Worm (Caenorhabditis elegans) whole organism, L2 larva: ENCODE results near the gene map-2.

ENCODE experiments used
- C34F6.9 ChIP-seq: fragments of 150-350 bp; optimal IDR thresholded peaks from 2 replicates; lab custom pipeline; 2014; ENCODE audit warnings: missing biosample characterization, missing genetic modification characterization
- F13H6.1 ChIP-seq: sonication (generic microtip); optimal IDR thresholded peaks from 2 replicates; lab custom pipeline; 2016; ENCODE audit warnings: missing genetic modification characterization, missing compliant biosample characterization
- R02D3.7 ChIP-seq: fragments of 150-350 bp; optimal IDR thresholded peaks from 2 replicates; lab custom pipeline; 2014; ENCODE audit warnings: missing biosample characterization, missing genetic modification characterization
- ZK546.5 ChIP-seq: sonication (generic microtip); optimal IDR thresholded peaks from 2 replicates; lab custom pipeline; 2017; ENCODE audit warnings: missing biosample characterization, missing genetic modification characterization
- alr-1 ChIP-seq: fragments of 150-350 bp; optimal IDR thresholded peaks from 2 replicates; lab custom pipeline; 2014; ENCODE audit warnings: missing biosample characterization, missing genetic modification characterization
- aly-2 ChIP-seq: fragments of 150-350 bp; optimal IDR thresholded peaks from 2 replicates; lab custom pipeline; 2014; ENCODE audit warnings: missing biosample characterization, missing genetic modification characterization
- blmp-1 ChIP-seq: sonication (generic microtip); optimal IDR thresholded peaks from 2 replicates; lab custom pipeline; 2017; ENCODE audit warnings: missing genetic modification characterization, mild to moderate bottlenecking, missing compliant biosample characterization, antibody characterized with exemption, moderate library complexity; ENCODE audit not compliant: insufficient read depth
- ceh-16 ChIP-seq: fragments of 150-350 bp; optimal IDR thresholded peaks from 2 replicates; lab custom pipeline; 2014; ENCODE audit warnings: missing biosample characterization, missing genetic modification characterization
- ceh-82 ChIP-seq: fragments of 150-350 bp; optimal IDR thresholded peaks from 2 replicates; lab custom pipeline; 2014; ENCODE audit warnings: missing biosample characterization, missing genetic modification characterization
- crh-2 ChIP-seq: sonication (generic microtip); optimal IDR thresholded peaks from 2 replicates; lab custom pipeline; 2017; ENCODE audit warnings: missing biosample characterization, missing genetic modification characterization
- dmd-4 ChIP-seq: sonication (generic microtip); optimal IDR thresholded peaks from 2 replicates; lab custom pipeline; 2017; ENCODE audit warnings: missing biosample characterization, missing genetic modification characterization
- egl-27 ChIP-seq: sonication (generic microtip); optimal IDR thresholded peaks from 3 replicates; lab custom pipeline; 2017; ENCODE audit warnings: missing biosample characterization, missing genetic modification reagents, missing genetic modification characterization
- elt-3 ChIP-seq: sonication (generic microtip); optimal IDR thresholded peaks from 2 replicates; lab custom pipeline; 2017; ENCODE audit warnings: missing biosample characterization, missing genetic modification characterization
- gmeb-1 ChIP-seq: fragments of 150-350 bp; optimal IDR thresholded peaks from 2 replicates; lab custom pipeline; 2014; ENCODE audit warnings: missing biosample characterization, missing genetic modification characterization
- lin-11 ChIP-seq: fragments of 150-350 bp; sonication (generic microtip); optimal IDR thresholded peaks from 2 replicates; lab custom pipeline; 2014; ENCODE audit warnings: missing biosample characterization, missing genetic modification characterization, inconsistent platforms, mixed read lengths
- lin-13 ChIP-seq: fragments of 150-350 bp; optimal IDR thresholded peaks from 2 replicates; lab custom pipeline; 2014; ENCODE audit warnings: missing biosample characterization, missing genetic modification reagents, missing genetic modification characterization
- lin-39 ChIP-seq: fragments of 150-350 bp; optimal IDR thresholded peaks from 2 replicates; lab custom pipeline; 2014; ENCODE audit warnings: missing biosample characterization, missing genetic modification reagents, missing genetic modification characterization
- lsy-2 ChIP-seq, 2 experiments: fragments of 150-350 bp in 1 of 2; sonication (generic microtip) in 1 of 2; optimal IDR thresholded peaks; 2 replicates each; lab custom pipeline; 2014 to 2017; ENCODE audit warnings: missing biosample characterization in 2 of 2, missing genetic modification characterization in 2 of 2
- mab-5 ChIP-seq: fragments of 150-350 bp; optimal IDR thresholded peaks from 2 replicates; lab custom pipeline; 2014; ENCODE audit warnings: missing biosample characterization, missing genetic modification characterization
- mbf-1 ChIP-seq: sonication (generic microtip); optimal IDR thresholded peaks from 2 replicates; lab custom pipeline; 2017; ENCODE audit warnings: missing biosample characterization, missing genetic modification characterization
- mdl-1 ChIP-seq, 2 experiments: fragments of 150-350 bp in 1 of 2; sonication (generic microtip) in 1 of 2; optimal IDR thresholded peaks; 2 replicates each; lab custom pipeline; 2017; ENCODE audit warnings: missing biosample characterization in 2 of 2, missing genetic modification characterization in 2 of 2
- nhr-10 ChIP-seq: sonication (generic microtip); optimal IDR thresholded peaks from 2 replicates; lab custom pipeline; 2017; ENCODE audit warnings: missing biosample characterization, missing genetic modification characterization
- nhr-11 ChIP-seq: fragments of 150-350 bp; optimal IDR thresholded peaks from 2 replicates; lab custom pipeline; 2014; ENCODE audit warnings: missing biosample characterization, missing genetic modification characterization
- nhr-12 ChIP-seq: fragments of 150-350 bp; optimal IDR thresholded peaks from 2 replicates; lab custom pipeline; 2014; ENCODE audit warnings: missing biosample characterization, missing genetic modification characterization
- nhr-129 ChIP-seq: fragments of 150-350 bp; optimal IDR thresholded peaks from 2 replicates; lab custom pipeline; 2014; ENCODE audit warnings: missing biosample characterization, missing genetic modification characterization
- nhr-23 ChIP-seq: fragments of 150-350 bp; optimal IDR thresholded peaks from 2 replicates; lab custom pipeline; 2014; ENCODE audit warnings: missing biosample characterization, missing genetic modification reagents, missing genetic modification characterization
- nhr-237 ChIP-seq: fragments of 150-350 bp; optimal IDR thresholded peaks from 2 replicates; lab custom pipeline; 2014; ENCODE audit warnings: missing biosample characterization, missing genetic modification characterization
- nhr-25 ChIP-seq: fragments of 150-350 bp; sonication (generic microtip); optimal IDR thresholded peaks from 3 replicates; lab custom pipeline; 2014; ENCODE audit warnings: missing biosample characterization, missing genetic modification characterization
- nhr-6 ChIP-seq: fragments of 150-350 bp; optimal IDR thresholded peaks from 2 replicates; lab custom pipeline; 2014; ENCODE audit warnings: missing biosample characterization, missing genetic modification characterization
- nhr-77 ChIP-seq: fragments of 150-350 bp; optimal IDR thresholded peaks from 2 replicates; lab custom pipeline; 2014; ENCODE audit warnings: missing biosample characterization, missing genetic modification characterization
- peb-1 ChIP-seq: fragments of 150-350 bp; optimal IDR thresholded peaks from 2 replicates; lab custom pipeline; 2014; ENCODE audit warnings: missing biosample characterization, missing genetic modification characterization
- sem-4 ChIP-seq: fragments of 150-350 bp; optimal IDR thresholded peaks from 2 replicates; lab custom pipeline; 2014; ENCODE audit warnings: missing biosample characterization, missing genetic modification reagents, missing genetic modification characterization
- skn-1 ChIP-seq: sonication (generic microtip); optimal IDR thresholded peaks from 2 replicates; lab custom pipeline; 2017; ENCODE audit warnings: missing biosample characterization, missing genetic modification characterization
- sma-3 ChIP-seq: sonication (generic microtip); optimal IDR thresholded peaks from 2 replicates; lab custom pipeline; 2016; ENCODE audit warnings: missing genetic modification reagents, missing genetic modification characterization, missing compliant biosample characterization
- sma-9 ChIP-seq, 2 experiments: fragments of 150-350 bp in 1 of 2; sonication (generic microtip) in 1 of 2; optimal IDR thresholded peaks; 2 replicates each; lab custom pipeline; 2014 to 2016; ENCODE audit warnings: missing genetic modification characterization in 2 of 2, mild to moderate bottlenecking in 1 of 2, missing biosample characterization in 1 of 2, missing compliant biosample characterization in 1 of 2, missing genetic modification reagents in 1 of 2, moderate library complexity in 1 of 2
- snpc-4 ChIP-seq: fragments of 150-350 bp; optimal IDR thresholded peaks from 2 replicates; lab custom pipeline; 2014; ENCODE audit warnings: missing biosample characterization, missing genetic modification characterization
- unc-55 ChIP-seq: fragments of 150-350 bp; sonication (generic microtip); optimal IDR thresholded peaks from 3 replicates; lab custom pipeline; 2014; ENCODE audit warnings: missing biosample characterization, missing genetic modification reagents, missing genetic modification characterization
- unc-62 ChIP-seq: fragments of 150-350 bp; optimal IDR thresholded peaks from 2 replicates; lab custom pipeline; 2014; ENCODE audit warnings: missing biosample characterization, missing genetic modification reagents, missing genetic modification characterization
- zag-1 ChIP-seq: fragments of 150-350 bp; optimal IDR thresholded peaks from 2 replicates; lab custom pipeline; 2014; ENCODE audit warnings: missing biosample characterization, missing genetic modification characterization
- ztf-1 ChIP-seq: fragments of 200-800 bp; sonication (Bioruptor generic); conservative IDR thresholded peaks from 2 replicates; pipeline ENCODE4 v1.3.6; 2022; ENCODE audit warnings: missing genetic modification characterization, missing compliant biosample characterization
- ztf-11 ChIP-seq: sonication (generic microtip); optimal IDR thresholded peaks from 2 replicates; lab custom pipeline; 2017; ENCODE audit warnings: missing biosample characterization, missing genetic modification characterization
- ztf-4 ChIP-seq: fragments of 150-350 bp; optimal IDR thresholded peaks from 2 replicates; lab custom pipeline; 2014; ENCODE audit warnings: missing biosample characterization, missing genetic modification characterization

Gene map-2

DNA sequence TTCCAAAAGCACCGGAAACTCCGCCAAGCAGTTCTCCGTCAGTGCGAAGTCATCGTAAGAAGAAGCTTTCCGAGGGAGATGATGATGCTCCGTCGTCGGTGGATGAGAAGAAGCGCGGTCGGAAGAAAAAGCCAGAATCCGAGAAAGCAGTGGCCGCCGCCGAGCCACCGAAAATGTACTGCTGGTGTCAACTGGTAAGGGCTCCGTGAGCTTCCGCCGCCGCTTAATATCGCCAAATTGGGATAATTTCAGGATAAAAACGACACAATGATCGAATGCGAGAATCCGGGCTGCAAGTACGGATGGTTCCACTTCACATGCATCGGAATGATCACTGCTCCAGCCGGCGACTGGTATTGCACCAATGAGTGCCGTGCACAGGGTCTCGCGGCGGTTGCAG, 10.2 kb upstream of the map-2 start:
- TF ChIP-seq F13H6.1 (tag; lab: Kevin White, UChicago) (no peak), lin-13 (no peak), sma-9 (GFP tag; optimal IDR thresholded peaks at IDR 0.05; lab: Kevin White, UChicago) (no peak), sma-9 (tag; optimal IDR thresholded peaks at IDR 0.05; lab: Kevin White, UChicago) (no peak), nhr-6 (tag; lab: Kevin White, UChicago) (no peak), nhr-12 (tag; lab: Kevin White, UChicago) (no peak), mbf-1 (tag; lab: Kevin White, UChicago) (no peak), nhr-237 (no peak), nhr-11 (tag; lab: Kevin White, UChicago) (no peak), aly-2 (tag; lab: Kevin White, UChicago) (no peak)

DNA sequence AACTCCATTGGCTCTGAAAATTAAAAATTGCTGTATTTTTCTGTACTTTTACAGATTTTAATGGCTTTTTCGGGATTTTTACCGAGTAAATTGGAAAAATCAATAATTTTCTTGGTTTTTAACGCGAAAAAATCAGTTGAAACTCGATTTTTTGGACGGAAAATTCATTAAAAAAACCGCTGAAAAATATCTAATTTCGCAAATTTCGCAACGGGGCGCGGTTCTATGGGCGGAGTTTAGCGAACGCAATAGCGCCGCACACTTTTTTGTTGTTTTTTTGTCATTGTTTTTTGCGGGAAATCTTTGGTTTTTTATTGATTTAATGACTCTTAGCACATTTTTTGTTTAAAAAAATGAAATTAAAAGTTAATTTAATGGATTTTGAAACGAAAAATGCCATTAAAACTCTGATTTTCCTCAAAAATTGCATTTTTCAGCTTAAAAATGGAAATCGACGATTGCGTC, 8.8 kb upstream of the map-2 start, which contains the start of the genes mel-46 and lsy-13:
Gene mel-46 (minus strand): TSS at position 51 of the 465 bp plus-strand sequence.
Gene lsy-13 (plus strand): TSS at position 440 of the 465 bp plus-strand sequence.
- TF ChIP-seq R02D3.7 = no peak
- TF ChIP-seq elt-3 (tag; lab: Kevin White, UChicago) = no peak
- peak; percentile 35 for TF ChIP-seq nhr-129
- TF ChIP-seq blmp-1 = no peak
- no peak for TF ChIP-seq nhr-11 (tag; lab: Kevin White, UChicago)
- no peak for TF ChIP-seq lin-39 (tag; lab: Kevin White, UChicago)
- TF ChIP-seq egl-27 (tag; lab: Kevin White, UChicago) = no peak
- no peak for TF ChIP-seq aly-2 (tag; lab: Kevin White, UChicago)
- TF ChIP-seq ceh-16 (tag; lab: Kevin White, UChicago) = no peak
- peak; percentile 62 for TF ChIP-seq C34F6.9 (tag; lab: Kevin White, UChicago)
- no peak for TF ChIP-seq ztf-4 (tag; lab: Kevin White, UChicago)
- TF ChIP-seq alr-1 (tag; lab: Kevin White, UChicago) = no peak
- peak; percentile 15 for TF ChIP-seq lin-11
- no peak for TF ChIP-seq nhr-77
- TF ChIP-seq nhr-6 (tag; lab: Kevin White, UChicago) = no peak
- TF ChIP-seq unc-62 = no peak
- TF ChIP-seq sma-3 = peak; percentile 43
- peak; percentile 52 for TF ChIP-seq lin-13
- TF ChIP-seq nhr-25 (tag; lab: Kevin White, UChicago) = peak; percentile 48
- TF ChIP-seq ZK546.5 (tag; lab: Kevin White, UChicago) = no peak
- peak; percentile 15 for TF ChIP-seq F13H6.1 (tag; lab: Kevin White, UChicago)
- peak; percentile 13 for TF ChIP-seq crh-2 (tag; lab: Kevin White, UChicago)
- peak; percentile 28 to 62 for TF ChIP-seq lsy-2 (tag; optimal IDR thresholded peaks at IDR 0.05; lab: Kevin White, UChicago)
- no peak for TF ChIP-seq ztf-11 (tag; lab: Kevin White, UChicago)
- TF ChIP-seq zag-1 (tag; lab: Kevin White, UChicago) = no peak
- no peak for TF ChIP-seq nhr-23
- peak; percentile 77 for TF ChIP-seq unc-55 (GFP tag; lab: Kevin White, UChicago)
- TF ChIP-seq nhr-10 (tag; lab: Kevin White, UChicago) = no peak
- no peak for TF ChIP-seq snpc-4 (tag; lab: Kevin White, UChicago)
- no peak for TF ChIP-seq skn-1 (tag; lab: Kevin White, UChicago)
- TF ChIP-seq gmeb-1 = peak; percentile 38
- no peak for TF ChIP-seq sma-9 (GFP tag; optimal IDR thresholded peaks at IDR 0.05; lab: Kevin White, UChicago)
- TF ChIP-seq sma-9 (tag; optimal IDR thresholded peaks at IDR 0.05; lab: Kevin White, UChicago) = no peak
- TF ChIP-seq peb-1 (tag; lab: Kevin White, UChicago) = no peak
- no peak for TF ChIP-seq mab-5 (tag; lab: Kevin White, UChicago)
- peak; percentile 23 for TF ChIP-seq sem-4 (tag; lab: Kevin White, UChicago)
- TF ChIP-seq mdl-1 (tag; optimal IDR thresholded peaks at IDR 0.05; lab: Kevin White, UChicago) = no peak
- no peak for TF ChIP-seq nhr-237

DNA sequence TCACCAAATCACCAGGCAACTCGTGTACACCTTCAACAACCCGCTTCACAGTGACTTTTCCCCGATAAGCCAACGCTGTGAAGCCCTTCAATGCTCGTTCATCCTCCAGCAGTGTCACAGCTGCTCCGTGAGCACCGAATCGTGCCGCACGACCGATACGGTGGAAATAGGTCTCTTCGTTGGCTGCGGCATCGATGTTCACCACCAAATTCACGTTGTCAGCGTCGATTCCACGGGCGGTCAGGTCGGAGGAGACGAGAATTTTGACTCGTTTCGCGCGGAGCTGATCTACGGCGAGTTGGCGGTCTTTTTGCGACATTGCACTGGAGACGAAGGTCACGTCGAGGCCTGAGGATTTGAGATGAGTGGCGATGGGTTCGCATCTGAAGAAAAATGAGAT, 6.0 kb upstream of the map-2 start:
- TF ChIP-seq nhr-23 (no peak), C34F6.9 (tag; lab: Kevin White, UChicago) (no peak), elt-3 (tag; lab: Kevin White, UChicago) (no peak), crh-2 (tag; lab: Kevin White, UChicago) (no peak), nhr-237 (no peak), ceh-82 (tag; lab: Kevin White, UChicago) (no peak), sem-4 (tag; lab: Kevin White, UChicago) (no peak), nhr-77 (no peak), R02D3.7 (no peak), ztf-1 (GFP tag; lab: Robert Waterston, UW) (no peak), F13H6.1 (tag; lab: Kevin White, UChicago) (no peak), mab-5 (tag; lab: Kevin White, UChicago) (no peak), lin-13 (no peak), ztf-4 (tag; lab: Kevin White, UChicago) (no peak), mdl-1 (tag; optimal IDR thresholded peaks at IDR 0.05; lab: Kevin White, UChicago) (no peak), lin-39 (tag; lab: Kevin White, UChicago) (no peak), dmd-4 (no peak), unc-55 (GFP tag; lab: Kevin White, UChicago) (no peak), nhr-6 (tag; lab: Kevin White, UChicago) (no peak)
